Fruit fly (Drosophila melanogaster) whole organism, embryonic: ENCODE data around the gene CG13949.

ENCODE experiments used
- C15 ChIP-seq: fragments of 200-800 bp; sonication (Bioruptor generic); IDR thresholded peaks from 3 replicates; pipeline ENCODE4 v1.3.6; 2022; ENCODE audit warnings: missing biosample characterization, missing genetic modification characterization
- CG10959 ChIP-seq: fragments of 200-800 bp; sonication (Bioruptor generic); IDR thresholded peaks from 2 replicates; pipeline ENCODE4 v1.3.6; 2022; ENCODE audit warnings: missing biosample characterization, missing genetic modification characterization
- CG10979 ChIP-seq: fragments of 200-800 bp; sonication (Bioruptor generic); optimal IDR thresholded peaks from 2 replicates; lab custom pipeline; 2018; ENCODE audit warnings: missing biosample characterization, mild to moderate bottlenecking, missing genetic modification characterization, moderate library complexity
- CG11247 ChIP-seq: fragments of 200-800 bp; sonication (Bioruptor generic); IDR thresholded peaks from 2 replicates; pipeline ENCODE4 v1.3.6; 2022; ENCODE audit warnings: missing biosample characterization, missing genetic modification characterization
- CG11504 ChIP-seq: fragments of 200-800 bp; sonication (Bioruptor generic); optimal IDR thresholded peaks from 3 replicates; lab custom pipeline; 2019; ENCODE audit warnings: missing biosample characterization, mild to moderate bottlenecking, missing genetic modification characterization, moderate library complexity
- CG11723 ChIP-seq: fragments of 200-800 bp; sonication (Bioruptor generic); optimal IDR thresholded peaks from 2 replicates; lab custom pipeline; 2017; ENCODE audit warnings: missing biosample characterization, mild to moderate bottlenecking, missing genetic modification characterization
- CG13624 ChIP-seq: fragments of 200-800 bp; sonication (Bioruptor generic); optimal IDR thresholded peaks from 2 replicates; lab custom pipeline; 2016; ENCODE audit warnings: missing biosample characterization, missing genetic modification characterization
- CG15073 ChIP-seq: fragments of 200-800 bp; sonication (Bioruptor generic); optimal IDR thresholded peaks from 2 replicates; lab custom pipeline; 2016; ENCODE audit warnings: missing biosample characterization, missing genetic modification characterization
- CG16779 ChIP-seq: fragments of 200-800 bp; sonication (Bioruptor generic); IDR thresholded peaks from 2 replicates; pipeline ENCODE4 v1.3.6; 2022; ENCODE audit warnings: missing biosample characterization, missing genetic modification characterization
- CG16863 ChIP-seq: fragments of 200-800 bp; sonication (Bioruptor generic); optimal IDR thresholded peaks from 3 replicates; lab custom pipeline; 2016; ENCODE audit warnings: missing biosample characterization, missing genetic modification characterization
- CG17829 ChIP-seq: fragments of 200-800 bp; optimal IDR thresholded peaks from 2 replicates; lab custom pipeline; 2019; ENCODE audit warnings: missing biosample characterization, mild to moderate bottlenecking, missing genetic modification characterization, moderate library complexity
- CG2116 ChIP-seq: fragments of 200-800 bp; sonication (Bioruptor generic); optimal IDR thresholded peaks from 3 replicates; lab custom pipeline; 2018; ENCODE audit warnings: missing biosample characterization, mild to moderate bottlenecking, missing genetic modification characterization
- CG3847 ChIP-seq: fragments of 200-800 bp; sonication (Bioruptor generic); IDR thresholded peaks from 2 replicates; pipeline ENCODE4 v1.3.6; 2022; ENCODE audit warnings: missing biosample characterization, missing genetic modification characterization
- CG5953 ChIP-seq: fragments of 200-800 bp; sonication (Bioruptor generic); IDR thresholded peaks from 2 replicates; pipeline ENCODE4 v1.3.6; 2022; ENCODE audit warnings: missing biosample characterization, missing genetic modification characterization
- CG6654 ChIP-seq: fragments of 200-800 bp; sonication (Bioruptor generic); optimal IDR thresholded peaks from 2 replicates; lab custom pipeline; 2017; ENCODE audit warnings: missing biosample characterization, mild to moderate bottlenecking, missing genetic modification characterization
- CG6791 ChIP-seq: fragments of 200-800 bp; sonication (Bioruptor generic); IDR thresholded peaks from 3 replicates; pipeline ENCODE4 v1.3.6; 2022; ENCODE audit warnings: missing biosample characterization, missing genetic modification characterization; ENCODE audit not compliant: partially characterized antibody
- CG9215 ChIP-seq: fragments of 200-800 bp; sonication (Bioruptor generic); IDR thresholded peaks from 2 replicates; pipeline ENCODE4 v1.3.6; 2022; ENCODE audit warnings: missing biosample characterization, missing genetic modification characterization
- CG9609 ChIP-seq: fragments of 200-800 bp; sonication (Bioruptor generic); optimal IDR thresholded peaks from 3 replicates; lab custom pipeline; 2016; ENCODE audit warnings: missing biosample characterization, missing genetic modification characterization
- CTCF ChIP-seq: fragments of 200-800 bp; sonication (Bioruptor generic); optimal IDR thresholded peaks from 2 replicates; lab custom pipeline; 2017; ENCODE audit warnings: missing biosample characterization, mild to moderate bottlenecking, missing genetic modification characterization, moderate library complexity
- D19A ChIP-seq: fragments of 200-800 bp; optimal IDR thresholded peaks from 3 replicates; lab custom pipeline; 2019; ENCODE audit warnings: missing biosample characterization, mild to moderate bottlenecking, missing genetic modification characterization, moderate library complexity
- Dll ChIP-seq: fragments of 200-800 bp; sonication (Bioruptor generic); IDR thresholded peaks from 4 replicates; pipeline ENCODE4 v1.3.6; 2022; ENCODE audit warnings: missing biosample characterization, missing genetic modification characterization; ENCODE audit not compliant: partially characterized antibody
- Doc3 ChIP-seq: fragments of 200-800 bp; sonication (Bioruptor generic); IDR thresholded peaks from 3 replicates; pipeline ENCODE4 v1.3.6; 2022; ENCODE audit warnings: missing biosample characterization, missing genetic modification characterization; ENCODE audit not compliant: partially characterized antibody
- HHEX ChIP-seq: fragments of 200-800 bp; sonication (Bioruptor generic); optimal IDR thresholded peaks from 3 replicates; lab custom pipeline; 2017; ENCODE audit warnings: missing biosample characterization, mild to moderate bottlenecking, missing genetic modification characterization, missing genetic modification reagents
- Hey ChIP-seq: fragments of 200-800 bp; sonication (Bioruptor generic); optimal IDR thresholded peaks from 3 replicates; lab custom pipeline; 2018; ENCODE audit warnings: missing biosample characterization, mild to moderate bottlenecking, missing genetic modification characterization
- NFAT ChIP-seq: fragments of 200-800 bp; sonication (Bioruptor generic); IDR thresholded peaks from 2 replicates; pipeline ENCODE4 v1.3.6; 2022; ENCODE audit warnings: missing biosample characterization, missing genetic modification characterization
- abd-A ChIP-seq: fragments of 200-800 bp; sonication (Bioruptor generic); optimal IDR thresholded peaks from 3 replicates; lab custom pipeline; 2019; ENCODE audit warnings: missing biosample characterization, mild to moderate bottlenecking, missing genetic modification characterization, moderate library complexity
- bab2 ChIP-seq: fragments of 200-800 bp; sonication (Bioruptor generic); optimal IDR thresholded peaks from 2 replicates; lab custom pipeline; 2016; ENCODE audit warnings: missing biosample characterization, missing genetic modification characterization
- cato ChIP-seq: fragments of 200-800 bp; sonication (Bioruptor generic); optimal IDR thresholded peaks from 2 replicates; lab custom pipeline; 2016; ENCODE audit warnings: missing biosample characterization, missing genetic modification characterization, borderline replicate concordance
- cg ChIP-seq: fragments of 200-800 bp; sonication (Bioruptor generic); optimal IDR thresholded peaks from 3 replicates; lab custom pipeline; 2019; ENCODE audit warnings: missing biosample characterization, mild to moderate bottlenecking, missing genetic modification characterization, moderate library complexity
- corto ChIP-seq: fragments of 200-800 bp; sonication (Bioruptor generic); optimal IDR thresholded peaks from 2 replicates; lab custom pipeline; 2016; ENCODE audit warnings: missing biosample characterization, mild to moderate bottlenecking, missing genetic modification characterization, moderate library complexity
- dati ChIP-seq: fragments of 200-800 bp; sonication (Bioruptor generic); IDR thresholded peaks from 2 replicates; pipeline ENCODE4 v1.3.6; 2022; ENCODE audit warnings: missing biosample characterization, missing genetic modification characterization
- dmrt11E ChIP-seq: fragments of 200-800 bp; sonication (Bioruptor generic); optimal IDR thresholded peaks from 3 replicates; lab custom pipeline; 2018; ENCODE audit warnings: missing biosample characterization, mild to moderate bottlenecking, missing genetic modification characterization, moderate library complexity
- emc ChIP-seq: fragments of 200-800 bp; sonication (Bioruptor generic); optimal IDR thresholded peaks from 2 replicates; lab custom pipeline; 2016; ENCODE audit warnings: missing biosample characterization, missing genetic modification characterization
- fd96Cb ChIP-seq: fragments of 200-800 bp; sonication (Bioruptor generic); optimal IDR thresholded peaks from 2 replicates; lab custom pipeline; 2018; ENCODE audit warnings: missing biosample characterization, mild to moderate bottlenecking, missing genetic modification characterization, moderate library complexity
- hb ChIP-seq: fragments of 200-800 bp; sonication (Bioruptor generic); IDR thresholded peaks from 3 replicates; pipeline ENCODE4 v1.3.6; 2022; ENCODE audit warnings: missing biosample characterization, missing genetic modification characterization; ENCODE audit not compliant: partially characterized antibody
- lilli ChIP-seq: fragments of 200-800 bp; sonication (Bioruptor generic); optimal IDR thresholded peaks from 3 replicates; lab custom pipeline; 2016; ENCODE audit warnings: missing biosample characterization, missing genetic modification characterization
- lov ChIP-seq, 2 experiments: fragments of 200-800 bp in 1 of 2; fragments of >200 bp in 1 of 2; sonication (Bioruptor generic) in 1 of 2; IDR thresholded peaks in 1 of 2; optimal IDR thresholded peaks in 1 of 2; 2 replicates in 1 of 2; 3 replicates in 1 of 2; pipeline versions ENCODE4 v1.3.6 to Lab custom; 2017 to 2022; ENCODE audit warnings: missing biosample characterization in 1 of 2, missing genetic modification characterization in 1 of 2
- maf-S ChIP-seq: fragments of 200-800 bp; sonication (Bioruptor generic); optimal IDR thresholded peaks from 2 replicates; lab custom pipeline; 2016; ENCODE audit warnings: missing biosample characterization, missing genetic modification characterization
- mam ChIP-seq: fragments of 200-800 bp; sonication (Bioruptor generic); optimal IDR thresholded peaks from 3 replicates; lab custom pipeline; 2016; ENCODE audit warnings: missing biosample characterization, missing genetic modification characterization
- onecut ChIP-seq: fragments of 200-800 bp; sonication (Bioruptor generic); IDR thresholded peaks from 2 replicates; pipeline ENCODE4 v1.3.6; 2022; ENCODE audit warnings: missing biosample characterization, missing genetic modification characterization
- otp ChIP-seq: fragments of 200-800 bp; sonication (Bioruptor generic); IDR thresholded peaks from 3 replicates; pipeline ENCODE4, ENCODE4 v1.3.6; 2022; ENCODE audit warnings: missing biosample characterization, missing genetic modification characterization
- pnt ChIP-seq: fragments of 200-800 bp; sonication (Bioruptor generic); optimal IDR thresholded peaks from 3 replicates; lab custom pipeline; 2016; ENCODE audit warnings: missing biosample characterization, missing genetic modification characterization
- seq ChIP-seq: fragments of 200-800 bp; sonication (Bioruptor generic); IDR thresholded peaks from 2 replicates; pipeline ENCODE4 v1.3.6; 2022; ENCODE audit warnings: missing biosample characterization, missing genetic modification characterization
- sim ChIP-seq: fragments of 200-800 bp; sonication (Bioruptor generic); IDR thresholded peaks from 2 replicates; pipeline ENCODE4 v1.3.6; 2022; ENCODE audit warnings: missing biosample characterization, missing genetic modification characterization
- sob ChIP-seq: fragments of 200-800 bp; sonication (Bioruptor generic); IDR thresholded peaks from 2 replicates; pipeline ENCODE4 v1.3.6; 2022; ENCODE audit warnings: missing biosample characterization, missing genetic modification characterization
- tin ChIP-seq: fragments of 200-800 bp; sonication (Bioruptor generic); optimal IDR thresholded peaks from 3 replicates; lab custom pipeline; 2016; ENCODE audit warnings: missing biosample characterization, missing genetic modification characterization
- trh ChIP-seq: fragments of 200-800 bp; sonication (Bioruptor generic); optimal IDR thresholded peaks from 2 replicates; lab custom pipeline; 2016; ENCODE audit warnings: missing biosample characterization, missing genetic modification characterization
- unc-4 ChIP-seq: fragments of 200-800 bp; sonication (Bioruptor generic); IDR thresholded peaks from 2 replicates; pipeline ENCODE4 v1.3.6; 2022; ENCODE audit warnings: missing biosample characterization, missing genetic modification characterization; ENCODE audit not compliant: partially characterized antibody
- z ChIP-seq: fragments of 200-800 bp; sonication (Bioruptor generic); IDR thresholded peaks from 3 replicates; pipeline ENCODE4 v1.3.6; 2022; ENCODE audit warnings: missing biosample characterization, missing genetic modification characterization
- zen2 ChIP-seq: fragments of 200-800 bp; sonication (Bioruptor generic); IDR thresholded peaks from 3 replicates; pipeline ENCODE4 v1.3.6; 2022; ENCODE audit warnings: missing biosample characterization, missing genetic modification characterization; ENCODE audit not compliant: partially characterized antibody

CG13949 gene

dm6 chr2L:852647-853111 lies 2.5 kb upstream of the CG13949 start, which contains the start of the genes CG4291 and kraken (continued):
- TF ChIP-seq corto: no peak
- peak; percentile 26 for TF ChIP-seq emc (GFP tag; lab: Kevin White, UChicago)
- TF ChIP-seq CG10959 (GFP tag; lab: Robert Waterston, UW): 0 out of 2 replicates have a peak, but pooled peaks have one; percentile 38
- no peak for TF ChIP-seq cato (GFP tag; lab: Kevin White, UChicago)
- TF ChIP-seq lov (optimal IDR thresholded peaks at IDR 0.05; lab: Kevin White, UChicago): no peak
- TF ChIP-seq lov (GFP tag; IDR thresholded peaks at IDR 0.05; lab: Robert Waterston, UW): 0 out of 3 replicates have a peak, but pooled peaks have one; percentile 60
- TF ChIP-seq Hey (tag; lab: Kevin White, UChicago): no peak
- 0 out of 4 replicates have a peak, but pooled peaks have one; percentile 37 for TF ChIP-seq Dll
- TF ChIP-seq CG5953 (GFP tag; lab: Robert Waterston, UW): 0 out of 2 replicates have a peak, but pooled peaks have one; percentile 37
- no peak for TF ChIP-seq trh
- no peak for TF ChIP-seq C15 (GFP tag; lab: Robert Waterston, UW)
- peak; percentile 59 for TF ChIP-seq mam (GFP tag; lab: Kevin White, UChicago)
- TF ChIP-seq z: no peak
- TF ChIP-seq CTCF (GFP tag; lab: Kevin White, UChicago): peak; percentile 29
- peak; percentile 83 for TF ChIP-seq NFAT
- TF ChIP-seq CG11723 (GFP tag; lab: Kevin White, UChicago): peak; percentile 30
- TF ChIP-seq pnt (GFP tag; lab: Kevin White, UChicago): peak; percentile 58
- TF ChIP-seq fd96Cb: no peak
- TF ChIP-seq unc-4 (GFP tag; lab: Robert Waterston, UW): peak; percentile 22; the same call in 1 of the 2 replicates
- peak; percentile 39 for TF ChIP-seq bab2 (GFP tag; lab: Kevin White, UChicago)
- TF ChIP-seq maf-S (GFP tag; lab: Kevin White, UChicago): peak; percentile 53
- TF ChIP-seq sim (GFP tag; lab: Robert Waterston, UW): peak; percentile 49; the same call in 1 of the 2 replicates
- TF ChIP-seq abd-A (tag; lab: Kevin White, UChicago): peak; percentile 57
- TF ChIP-seq CG9215 (GFP tag; lab: Robert Waterston, UW): peak; percentile 37; the same call in 1 of the 2 replicates
- TF ChIP-seq CG11247 (GFP tag; lab: Robert Waterston, UW): peak; percentile 78
- no peak for TF ChIP-seq CG6654 (GFP tag; lab: Kevin White, UChicago)
- TF ChIP-seq CG16863: peak; percentile 1
- peak; percentile 74 for TF ChIP-seq CG16779 (GFP tag; lab: Robert Waterston, UW)
- TF ChIP-seq dati (GFP tag; lab: Robert Waterston, UW): no peak
- TF ChIP-seq lilli (GFP tag; lab: Kevin White, UChicago): peak; percentile 78
- TF ChIP-seq zen2 (GFP tag; lab: Robert Waterston, UW): no peak
- TF ChIP-seq CG3847 (GFP tag; lab: Robert Waterston, UW): peak; percentile 77
- TF ChIP-seq seq (GFP tag; lab: Robert Waterston, UW): no peak
- peak; percentile 3 for TF ChIP-seq CG10979
- peak; percentile 50 for TF ChIP-seq CG11504
- TF ChIP-seq otp (GFP tag; lab: Robert Waterston, UW): no peak
- peak; percentile 56 for TF ChIP-seq CG9609 (GFP tag; lab: Kevin White, UChicago)
- peak; percentile 6 for TF ChIP-seq dmrt11E (tag; lab: Kevin White, UChicago)
- peak; percentile 24 for TF ChIP-seq tin (GFP tag; lab: Kevin White, UChicago)
- TF ChIP-seq CG15073 (GFP tag; lab: Kevin White, UChicago): no peak
- TF ChIP-seq CG6791: peak; percentile 56; the same call in 1 of the 3 replicates
- peak; percentile 71 for TF ChIP-seq CG13624 (GFP tag; lab: Kevin White, UChicago)
- TF ChIP-seq D19A (tag; lab: Kevin White, UChicago): no peak
- peak; percentile 39 for TF ChIP-seq HHEX
- TF ChIP-seq sob: peak; percentile 60
- no peak for TF ChIP-seq Doc3 (GFP tag; lab: Robert Waterston, UW)
- TF ChIP-seq CG2116 (GFP tag; lab: Kevin White, UChicago): peak; percentile 61
- no peak for TF ChIP-seq cg (GFP tag; lab: Kevin White, UChicago)
- TF ChIP-seq onecut: peak; percentile 68; the same call in 1 of the 2 replicates
- no peak for TF ChIP-seq hb (GFP tag; lab: Robert Waterston, UW)
- TF ChIP-seq CG17829 (tag; lab: Kevin White, UChicago): peak; percentile 70
